Fruit fly (Drosophila melanogaster) whole organism, wandering third instar larva: ENCODE measurements around the gene ATPsynGL.

ENCODE experiments used
- CG9705 ChIP-seq: fragments of 200-800 bp; sonication (Bioruptor generic); optimal IDR thresholded peaks from 2 replicates; lab custom pipeline; 2018; ENCODE audit warnings: missing biosample characterization, mild to moderate bottlenecking, missing genetic modification characterization
- Dfd ChIP-seq: fragments of >200 bp; optimal IDR thresholded peaks from 2 replicates; lab custom pipeline; 2017; ENCODE audit warnings: missing biosample characterization, missing genetic modification characterization
- dl ChIP-seq, 2 experiments: fragments of 175-275, 200-275 bp in 1 of 2; fragments of 200-275 bp in 1 of 2; sonication (Bioruptor generic); optimal IDR thresholded peaks; lab custom pipeline; 2018; ENCODE audit warnings: mild to moderate bottlenecking in 2 of 2, missing biosample characterization in 2 of 2, missing genetic modification characterization in 2 of 2, moderate library complexity in 2 of 2; ENCODE audit not compliant: partially characterized antibody in 2 of 2, insufficient read depth in 1 of 2
- ey ChIP-seq: fragments of 200-800 bp; sonication (Bioruptor generic); optimal IDR thresholded peaks from 2 replicates; lab custom pipeline; 2016; ENCODE audit warnings: missing biosample characterization, missing genetic modification characterization

The ATPsynGL gene

DNA sequence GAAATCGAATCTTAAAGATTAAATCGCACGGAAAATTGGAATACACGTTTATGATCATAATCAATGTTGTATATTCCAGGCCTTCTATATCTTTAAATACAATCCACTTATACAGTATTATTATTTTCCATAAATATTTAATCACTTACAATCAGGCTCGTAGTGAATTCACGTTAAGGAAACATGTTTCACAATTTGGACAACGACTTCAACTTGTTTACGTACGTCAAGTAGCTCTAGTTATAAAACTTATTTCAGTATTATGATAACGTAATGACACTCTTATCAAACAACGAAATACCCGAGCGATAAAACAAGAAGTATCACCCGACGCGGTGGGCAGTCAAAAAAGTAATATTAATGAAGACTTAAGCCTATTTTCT lies 44.3 kb downstream of the ATPsynGL start:
- TF ChIP-seq ey (GFP tag; lab: Kevin White, UChicago): no peak

- no peak for TF ChIP-seq Dfd (GFP tag; lab: Kevin White, UChicago)
Measured at dm6 chr2L:7794689-7795475, 47.8 kb downstream of the ATPsynGL start.

dm6 chr2L:7795859-7796258 lies 48.8 kb downstream of the ATPsynGL start, which contains the start of gene LKRSDH:
LKRSDH (minus strand) TSS chr2L:7795959.
- peak in 1 of 2 experiments; percentile 36 for TF ChIP-seq dl (GFP tag; optimal IDR thresholded peaks at IDR 0.05; lab: Kevin White, UChicago; ENCODE audit: insufficient read depth in 1 of 2, partially characterized antibody in 2 of 2)
- no peak for TF ChIP-seq CG9705 (GFP tag; lab: Kevin White, UChicago)
